Worm (Caenorhabditis elegans) whole organism, midembryonic: ENCODE data around the gene str-232.
"Not testable (repeated sequence)": the region's sequence is repeated elsewhere in the genome, so short reads cannot be mapped to it uniquely, and the experiment has no call there.

Experiments
- T22C8.4 ChIP-seq: fragments of 200-800 bp; sonication (Bioruptor generic); IDR thresholded peaks from 2 replicates; pipeline ENCODE4 v1.3.6; 2022; ENCODE audit warnings: missing genetic modification characterization, missing compliant biosample characterization
- cog-1 ChIP-seq: sonication (generic microtip); optimal IDR thresholded peaks from 2 replicates; lab custom pipeline; 2016; ENCODE audit warnings: missing genetic modification characterization, missing compliant biosample characterization
- flt-1 ChIP-seq: fragments of 200-800 bp; sonication (Bioruptor generic); IDR thresholded peaks from 2 replicates; pipeline ENCODE4 v1.3.6; 2022; ENCODE audit warnings: missing genetic modification characterization, missing compliant biosample characterization
- klf-2 ChIP-seq: fragments of 200-800 bp; sonication (Bioruptor generic); conservative IDR thresholded peaks from 2 replicates; pipeline ENCODE4 v1.3.6; 2022; ENCODE audit warnings: missing genetic modification reagents, missing genetic modification characterization, missing compliant biosample characterization
- med-1 ChIP-seq: sonication (generic microtip); optimal IDR thresholded peaks from 2 replicates; lab custom pipeline; 2017; ENCODE audit warnings: missing genetic modification characterization, mild to moderate bottlenecking, missing compliant biosample characterization, antibody characterized with exemption, missing genetic modification reagents; ENCODE audit not compliant: insufficient read depth
- ref-1 ChIP-seq: fragments of 200-800 bp; sonication (Bioruptor generic); conservative IDR thresholded peaks from 2 replicates; pipeline ENCODE4 v1.3.6; 2022; ENCODE audit warnings: missing genetic modification reagents, missing genetic modification characterization, missing compliant biosample characterization
- tab-1 ChIP-seq: fragments of 200-800 bp; sonication (Bioruptor generic); IDR thresholded peaks from 2 replicates; pipeline ENCODE4 v1.3.6; 2022; ENCODE audit warnings: missing genetic modification characterization, missing compliant biosample characterization
- ztf-23 ChIP-seq: fragments of 200-800 bp; sonication (Bioruptor generic); IDR thresholded peaks from 2 replicates; pipeline ENCODE4 v1.3.6; 2022; ENCODE audit warnings: missing genetic modification reagents, missing genetic modification characterization, missing compliant biosample characterization
- ztf-29 ChIP-seq: fragments of 200-800 bp; sonication (Bioruptor generic); IDR thresholded peaks from 2 replicates; pipeline ENCODE4 v1.3.6; 2022; ENCODE audit warnings: missing genetic modification reagents, missing genetic modification characterization, missing compliant biosample characterization

Gene str-232

ce11 chrV:16016977-16017376 lies 1.4 kb upstream of the str-232 start:
- TF ChIP-seq tab-1 (GFP tag; lab: Robert Waterston, UW) = no peak
- no peak for TF ChIP-seq T22C8.4
- no peak for TF ChIP-seq med-1 (GFP tag; lab: Kevin White, UChicago)
- no peak for TF ChIP-seq klf-2 (GFP tag; lab: Robert Waterston, UW)
- no peak for TF ChIP-seq ztf-29
- no peak for TF ChIP-seq ref-1 (GFP tag; lab: Robert Waterston, UW)
- TF ChIP-seq flt-1 = no peak
- TF ChIP-seq cog-1 (tag; lab: Kevin White, UChicago) = no peak
- no peak for TF ChIP-seq ztf-23

ce11 chrV:16009564-16009963 lies 6.0 kb downstream of the str-232 start, which contains the start of gene str-233:
Gene str-233 (minus strand): TSS chrV:16009664.
- TF ChIP-seq ref-1 (GFP tag; lab: Robert Waterston, UW) = no peak
- no peak for TF ChIP-seq flt-1
- TF ChIP-seq tab-1 (GFP tag; lab: Robert Waterston, UW) = no peak
- no peak for TF ChIP-seq klf-2 (GFP tag; lab: Robert Waterston, UW)
- no peak for TF ChIP-seq cog-1 (tag; lab: Kevin White, UChicago)
- no peak for TF ChIP-seq ztf-29
- TF ChIP-seq med-1 (GFP tag; lab: Kevin White, UChicago) = no peak
- no peak for TF ChIP-seq T22C8.4

ce11 chrV:16007505-16007904 lies 8.0 kb downstream of the str-232 start, which contains the start of gene str-231:
Gene str-231 (minus strand): TSS chrV:16007605.
- no peak for TF ChIP-seq ztf-29
- no peak for TF ChIP-seq med-1 (GFP tag; lab: Kevin White, UChicago)
- TF ChIP-seq ref-1 (GFP tag; lab: Robert Waterston, UW) = no peak
- no peak for TF ChIP-seq tab-1 (GFP tag; lab: Robert Waterston, UW)
- TF ChIP-seq flt-1 = no peak
- no peak for TF ChIP-seq klf-2 (GFP tag; lab: Robert Waterston, UW)
- TF ChIP-seq cog-1 (tag; lab: Kevin White, UChicago) = no peak
- no peak for TF ChIP-seq ztf-23
- TF ChIP-seq T22C8.4 = no peak

ce11 chrV:16002288-16002687 lies 13.3 kb downstream of the str-232 start, which contains the start of gene nhr-63:
Gene nhr-63 (plus strand): TSS chrV:16002588.
- TF ChIP-seq ztf-23 = no peak
- TF ChIP-seq klf-2 (GFP tag; lab: Robert Waterston, UW) = no peak
- TF ChIP-seq tab-1 (GFP tag; lab: Robert Waterston, UW) = no peak
- TF ChIP-seq T22C8.4 = no peak
- TF ChIP-seq cog-1 (tag; lab: Kevin White, UChicago) = no peak
- TF ChIP-seq ztf-29 = no peak
- TF ChIP-seq med-1 (GFP tag; lab: Kevin White, UChicago) = no peak

ce11 chrV:16000433-16000832 lies 15.1 kb downstream of the str-232 start, which contains the start of gene nhr-50:
Gene nhr-50 (minus strand): TSS chrV:16000631.
- TF ChIP-seq ref-1 (GFP tag; lab: Robert Waterston, UW) = no peak
- no peak for TF ChIP-seq ztf-29
- no peak for TF ChIP-seq T22C8.4
- no peak for TF ChIP-seq klf-2 (GFP tag; lab: Robert Waterston, UW)
- no peak for TF ChIP-seq flt-1
- no peak for TF ChIP-seq ztf-23
- TF ChIP-seq cog-1 (tag; lab: Kevin White, UChicago) = no peak
- no peak for TF ChIP-seq med-1 (GFP tag; lab: Kevin White, UChicago)
- TF ChIP-seq tab-1 (GFP tag; lab: Robert Waterston, UW) = no peak

ce11 chrV:15996655-15997186 lies 18.8 kb downstream of the str-232 start, which contains the start of the genes C06C6.9 and C06C6.8:
Gene C06C6.9 (minus strand): TSS chrV:15996755.
Gene C06C6.8 (plus strand): TSS chrV:15997136.
- TF ChIP-seq ztf-23 (no peak), T22C8.4 (no peak), klf-2 (GFP tag; lab: Robert Waterston, UW) (no peak), flt-1 (no peak), med-1 (GFP tag; lab: Kevin White, UChicago) (no peak), cog-1 (tag; lab: Kevin White, UChicago) (no peak), ztf-29 (no peak), ref-1 (GFP tag; lab: Robert Waterston, UW) (no peak), tab-1 (GFP tag; lab: Robert Waterston, UW) (no peak)

- not testable (repeated sequence) for TF ChIP-seq T22C8.4; ref-1 (GFP tag; lab: Robert Waterston, UW); klf-2 (GFP tag; lab: Robert Waterston, UW)
These were observed 23.7 kb downstream of the str-232 start, which contains the start of gene C06C6.7 for ce11 chrV:15991850-15992249. Gene C06C6.7 (plus strand): TSS chrV:15992150.

- TF ChIP-seq klf-2 (GFP tag; lab: Robert Waterston, UW) = no peak
- TF ChIP-seq ref-1 (GFP tag; lab: Robert Waterston, UW) = no peak
- no peak for TF ChIP-seq ztf-29
- TF ChIP-seq T22C8.4 = no peak
- TF ChIP-seq med-1 (GFP tag; lab: Kevin White, UChicago) = no peak
- no peak for TF ChIP-seq flt-1
- TF ChIP-seq cog-1 (tag; lab: Kevin White, UChicago) = no peak
- TF ChIP-seq tab-1 (GFP tag; lab: Robert Waterston, UW) = no peak
- TF ChIP-seq ztf-23 = no peak
These were observed 27.5 kb downstream of the str-232 start, which contains the start of gene F36G9.15 for ce11 chrV:15988074-15988473. Gene F36G9.15 (minus strand): TSS chrV:15988174.

ce11 chrV:15982733-15983344 lies 32.7 kb downstream of the str-232 start, which contains the start of the genes fbxa-99 and F36G9.13:
Gene fbxa-99 (minus strand): TSS chrV:15982854.
Gene F36G9.13 (plus strand): TSS chrV:15983294.
- no peak for TF ChIP-seq tab-1 (GFP tag; lab: Robert Waterston, UW)
- no peak for TF ChIP-seq ztf-29
- TF ChIP-seq flt-1 = no peak
- no peak for TF ChIP-seq klf-2 (GFP tag; lab: Robert Waterston, UW)
- no peak for TF ChIP-seq med-1 (GFP tag; lab: Kevin White, UChicago)
